Fruit fly (Drosophila melanogaster) whole organism, embryonic: ENCODE measurements around the gene Nf-YA.
A peak's percentile ranks its signal among the peaks of the same experiment; 100 is the strongest.

Experiments
- B-H2 ChIP-seq: fragments of 200-800 bp; sonication (Bioruptor generic); optimal IDR thresholded peaks from 2 replicates; lab custom pipeline; 2018; ENCODE audit warnings: missing biosample characterization, mild to moderate bottlenecking, missing genetic modification characterization
- CG10321 ChIP-seq: fragments of 200-800 bp; sonication (Bioruptor generic); IDR thresholded peaks from 2 replicates; pipeline ENCODE4 v1.3.6; 2022; ENCODE audit warnings: missing biosample characterization, missing genetic modification characterization
- CG11085 ChIP-seq: fragments of 200-800 bp; sonication (Bioruptor generic); IDR thresholded peaks from 2 replicates; pipeline ENCODE4 v1.3.6; 2022; ENCODE audit warnings: missing biosample characterization, missing genetic modification characterization
- CG11695 ChIP-seq: fragments of 200-800 bp; sonication (Bioruptor generic); IDR thresholded peaks from 3 replicates; pipeline ENCODE4 v1.3.6; 2022; ENCODE audit warnings: missing biosample characterization, missing genetic modification characterization
- CG11696 ChIP-seq: fragments of 200-800 bp; sonication (Bioruptor generic); IDR thresholded peaks from 2 replicates; pipeline ENCODE4 v1.3.6; 2022; ENCODE audit warnings: missing biosample characterization, missing genetic modification characterization
- CG12219 ChIP-seq: fragments of 200-800 bp; sonication (Bioruptor generic); optimal IDR thresholded peaks from 3 replicates; lab custom pipeline; 2018; ENCODE audit warnings: missing biosample characterization, mild to moderate bottlenecking, missing genetic modification characterization
- CG12769 ChIP-seq: fragments of 200-800 bp; sonication (Bioruptor generic); optimal IDR thresholded peaks from 2 replicates; lab custom pipeline; 2019; ENCODE audit warnings: missing biosample characterization, mild to moderate bottlenecking, missing genetic modification characterization, moderate library complexity
- CG15269 ChIP-seq: fragments of 200-800 bp; sonication (Bioruptor generic); optimal IDR thresholded peaks from 2 replicates; lab custom pipeline; 2018; ENCODE audit warnings: missing biosample characterization, mild to moderate bottlenecking, missing genetic modification characterization, moderate library complexity
- CG15514 ChIP-seq: fragments of 200-800 bp; sonication (Bioruptor generic); optimal IDR thresholded peaks from 3 replicates; lab custom pipeline; 2017; ENCODE audit warnings: missing biosample characterization, missing genetic modification characterization, mild to moderate bottlenecking, moderate library complexity, missing genetic modification reagents
- CG17385 ChIP-seq: fragments of 200-800 bp; sonication (Bioruptor generic); optimal IDR thresholded peaks from 3 replicates; lab custom pipeline; 2018; ENCODE audit warnings: missing biosample characterization, mild to moderate bottlenecking, missing genetic modification characterization
- CG1832 ChIP-seq: fragments of 200-800 bp; sonication (Bioruptor generic); optimal IDR thresholded peaks from 2 replicates; lab custom pipeline; 2017; ENCODE audit warnings: missing biosample characterization, mild to moderate bottlenecking, missing genetic modification characterization, inconsistent platforms
- CG2889 ChIP-seq: fragments of 200-800 bp; sonication (Bioruptor generic); IDR thresholded peaks from 3 replicates; pipeline ENCODE4 v1.3.6; 2022; ENCODE audit warnings: missing biosample characterization, missing genetic modification characterization
- CG30431 ChIP-seq: fragments of 200-800 bp; sonication (Bioruptor generic); optimal IDR thresholded peaks from 2 replicates; lab custom pipeline; 2017; ENCODE audit warnings: missing biosample characterization, missing genetic modification characterization
- CG4707 ChIP-seq: fragments of 200-800 bp; sonication (Bioruptor generic); optimal IDR thresholded peaks from 2 replicates; lab custom pipeline; 2018; ENCODE audit warnings: missing biosample characterization, mild to moderate bottlenecking, missing genetic modification characterization, moderate library complexity
- CG6272 ChIP-seq: fragments of 200-800 bp; sonication (Bioruptor generic); IDR thresholded peaks from 2 replicates; pipeline ENCODE4 v1.3.6; 2022; ENCODE audit warnings: missing biosample characterization, missing genetic modification characterization
- CG7745 ChIP-seq: fragments of 200-800 bp; sonication (Bioruptor generic); optimal IDR thresholded peaks from 2 replicates; lab custom pipeline; 2018; ENCODE audit warnings: missing biosample characterization, mild to moderate bottlenecking, missing genetic modification characterization, moderate library complexity
- CG7987 ChIP-seq: fragments of 200-800 bp; sonication (Bioruptor generic); optimal IDR thresholded peaks from 2 replicates; lab custom pipeline; 2018; ENCODE audit warnings: missing biosample characterization, mild to moderate bottlenecking, missing genetic modification characterization, moderate library complexity
- CG8290 ChIP-seq, 3 experiments: fragments of 200-800 bp; sonication (Bioruptor generic); optimal IDR thresholded peaks; 2 replicates each; lab custom pipeline; 2016 to 2019; ENCODE audit warnings: missing biosample characterization in 3 of 3, missing genetic modification characterization in 3 of 3, mild to moderate bottlenecking in 2 of 3, moderate library complexity in 1 of 3
- D19A ChIP-seq: fragments of 200-800 bp; optimal IDR thresholded peaks from 3 replicates; lab custom pipeline; 2019; ENCODE audit warnings: missing biosample characterization, mild to moderate bottlenecking, missing genetic modification characterization, moderate library complexity
- Dad ChIP-seq: fragments of 200-800 bp; sonication (Bioruptor generic); optimal IDR thresholded peaks from 3 replicates; lab custom pipeline; 2016; ENCODE audit warnings: missing biosample characterization, missing genetic modification characterization
- Dip2 ChIP-seq: fragments of 200-800 bp; sonication (Bioruptor generic); IDR thresholded peaks from 2 replicates; pipeline ENCODE4 v1.3.6; 2022; ENCODE audit warnings: missing biosample characterization, missing genetic modification characterization
- ERR ChIP-seq: fragments of 200-800 bp; sonication (Bioruptor generic); optimal IDR thresholded peaks from 2 replicates; lab custom pipeline; 2016; ENCODE audit warnings: missing biosample characterization, missing genetic modification characterization
- HLH4C ChIP-seq: fragments of 200-800 bp; sonication (Bioruptor generic); IDR thresholded peaks from 3 replicates; pipeline ENCODE4 v1.3.6; 2022; ENCODE audit warnings: missing biosample characterization, missing genetic modification characterization; ENCODE audit not compliant: partially characterized antibody
- Hr39 ChIP-seq: fragments of >200 bp; optimal IDR thresholded peaks from 2 replicates; lab custom pipeline; 2017
- Hr51 ChIP-seq, 2 experiments: fragments of 200-800 bp; sonication (Bioruptor generic); optimal IDR thresholded peaks; 2 replicates in 1 of 2; 3 replicates in 1 of 2; lab custom pipeline; 2016 to 2018; ENCODE audit warnings: missing biosample characterization in 2 of 2, missing genetic modification characterization in 2 of 2, mild to moderate bottlenecking in 1 of 2, moderate library complexity in 1 of 2
- Jarid2 ChIP-seq: fragments of 200-800 bp; sonication (Bioruptor generic); optimal IDR thresholded peaks from 3 replicates; lab custom pipeline; 2017; ENCODE audit warnings: mild to moderate bottlenecking, missing biosample characterization, missing genetic modification reagents, missing genetic modification characterization
- MTF-1 ChIP-seq: fragments of 200-800 bp; sonication (Bioruptor generic); optimal IDR thresholded peaks from 2 replicates; lab custom pipeline; 2018; ENCODE audit warnings: missing biosample characterization, mild to moderate bottlenecking, missing genetic modification characterization, borderline replicate concordance
- Neu2 ChIP-seq: fragments of 200-800 bp; sonication (Bioruptor generic); optimal IDR thresholded peaks from 3 replicates; lab custom pipeline; 2016; ENCODE audit warnings: missing biosample characterization, missing genetic modification characterization, borderline replicate concordance
- Nf-YC ChIP-seq: fragments of 200-800 bp; optimal IDR thresholded peaks from 3 replicates; lab custom pipeline; 2019; ENCODE audit warnings: missing biosample characterization, mild to moderate bottlenecking, missing genetic modification characterization, moderate library complexity
- Opbp ChIP-seq: fragments of 200-800 bp; sonication (Bioruptor generic); IDR thresholded peaks from 3 replicates; pipeline ENCODE4 v1.3.6; 2022; ENCODE audit warnings: missing biosample characterization, missing genetic modification characterization; ENCODE audit not compliant: partially characterized antibody
- Pdp1 ChIP-seq, 2 experiments: fragments of 200-800 bp; sonication (Bioruptor generic); optimal IDR thresholded peaks; 3 replicates each; lab custom pipeline; 2016; ENCODE audit warnings: missing biosample characterization in 2 of 2, missing genetic modification characterization in 2 of 2, mild to moderate bottlenecking in 1 of 2, moderate library complexity in 1 of 2
- Vsx1 ChIP-seq: fragments of 200-800 bp; sonication (Bioruptor generic); optimal IDR thresholded peaks from 2 replicates; lab custom pipeline; 2017; ENCODE audit warnings: missing biosample characterization, mild to moderate bottlenecking, missing genetic modification characterization, missing genetic modification reagents
- YL-1 ChIP-seq: fragments of 200-800 bp; sonication (Bioruptor generic); optimal IDR thresholded peaks from 3 replicates; lab custom pipeline; 2017; ENCODE audit warnings: missing biosample characterization, mild to moderate bottlenecking, missing genetic modification characterization
- ab ChIP-seq: fragments of 200-800 bp; sonication (Bioruptor generic); optimal IDR thresholded peaks from 2 replicates; lab custom pipeline; 2016; ENCODE audit warnings: missing biosample characterization, missing genetic modification characterization
- ci ChIP-seq: fragments of 200-800 bp; sonication (Bioruptor generic); IDR thresholded peaks from 3 replicates; pipeline ENCODE4 v1.3.6; 2022; ENCODE audit warnings: missing biosample characterization, missing genetic modification characterization
- cwo ChIP-seq: fragments of 200-800 bp; sonication (Bioruptor generic); optimal IDR thresholded peaks from 3 replicates; lab custom pipeline; 2017; ENCODE audit warnings: missing biosample characterization, missing genetic modification characterization, mild to moderate bottlenecking, moderate library complexity, missing genetic modification reagents
- ewg ChIP-seq: fragments of 200-800 bp; sonication (Bioruptor generic); optimal IDR thresholded peaks from 3 replicates; lab custom pipeline; 2017; ENCODE audit warnings: mild to moderate bottlenecking, missing biosample characterization, missing genetic modification reagents, missing genetic modification characterization
- gce ChIP-seq: fragments of 200-800 bp; sonication (Bioruptor generic); IDR thresholded peaks from 3 replicates; pipeline ENCODE4 v1.3.6; 2022; ENCODE audit warnings: missing biosample characterization, missing genetic modification characterization
- ham ChIP-seq: fragments of 200-800 bp; sonication (Bioruptor generic); IDR thresholded peaks from 2 replicates; pipeline ENCODE4 v1.3.6; 2022; ENCODE audit warnings: missing biosample characterization, missing genetic modification characterization
- hbn ChIP-seq: fragments of 200-800 bp; sonication (Bioruptor generic); IDR thresholded peaks from 2 replicates; pipeline ENCODE4 v1.3.6; 2022; ENCODE audit warnings: missing biosample characterization, missing genetic modification characterization; ENCODE audit not compliant: partially characterized antibody
- kni ChIP-seq: fragments of 200-800 bp; sonication (Bioruptor generic); optimal IDR thresholded peaks from 3 replicates; lab custom pipeline; 2017; ENCODE audit warnings: mild to moderate bottlenecking, missing biosample characterization, missing genetic modification reagents, missing genetic modification characterization
- nerfin-2 ChIP-seq: fragments of 200-800 bp; sonication (Bioruptor generic); IDR thresholded peaks from 2 replicates; pipeline ENCODE4 v1.3.6; 2022; ENCODE audit warnings: missing biosample characterization, missing genetic modification characterization; ENCODE audit not compliant: partially characterized antibody
- otp ChIP-seq: fragments of 200-800 bp; sonication (Bioruptor generic); IDR thresholded peaks from 3 replicates; pipeline ENCODE4, ENCODE4 v1.3.6; 2022; ENCODE audit warnings: missing biosample characterization, missing genetic modification characterization
- pros ChIP-seq: fragments of 200-800 bp; sonication (Bioruptor generic); optimal IDR thresholded peaks from 3 replicates; lab custom pipeline; 2019; ENCODE audit warnings: missing biosample characterization, mild to moderate bottlenecking, missing genetic modification characterization, moderate library complexity
- scrt ChIP-seq: fragments of 200-800 bp; sonication (Bioruptor generic); optimal IDR thresholded peaks from 2 replicates; lab custom pipeline; 2018; ENCODE audit warnings: missing biosample characterization, mild to moderate bottlenecking, missing genetic modification characterization, moderate library complexity
- slbo ChIP-seq: fragments of 200-800 bp; sonication (Bioruptor generic); IDR thresholded peaks from 2 replicates; pipeline ENCODE4 v1.3.6; 2022; ENCODE audit warnings: missing biosample characterization, missing genetic modification characterization
- tup ChIP-seq: fragments of 200-800 bp; sonication (Bioruptor generic); optimal IDR thresholded peaks from 2 replicates; lab custom pipeline; 2016; ENCODE audit warnings: missing biosample characterization, mild to moderate bottlenecking, missing genetic modification characterization, moderate library complexity

The Nf-YA gene

DNA sequence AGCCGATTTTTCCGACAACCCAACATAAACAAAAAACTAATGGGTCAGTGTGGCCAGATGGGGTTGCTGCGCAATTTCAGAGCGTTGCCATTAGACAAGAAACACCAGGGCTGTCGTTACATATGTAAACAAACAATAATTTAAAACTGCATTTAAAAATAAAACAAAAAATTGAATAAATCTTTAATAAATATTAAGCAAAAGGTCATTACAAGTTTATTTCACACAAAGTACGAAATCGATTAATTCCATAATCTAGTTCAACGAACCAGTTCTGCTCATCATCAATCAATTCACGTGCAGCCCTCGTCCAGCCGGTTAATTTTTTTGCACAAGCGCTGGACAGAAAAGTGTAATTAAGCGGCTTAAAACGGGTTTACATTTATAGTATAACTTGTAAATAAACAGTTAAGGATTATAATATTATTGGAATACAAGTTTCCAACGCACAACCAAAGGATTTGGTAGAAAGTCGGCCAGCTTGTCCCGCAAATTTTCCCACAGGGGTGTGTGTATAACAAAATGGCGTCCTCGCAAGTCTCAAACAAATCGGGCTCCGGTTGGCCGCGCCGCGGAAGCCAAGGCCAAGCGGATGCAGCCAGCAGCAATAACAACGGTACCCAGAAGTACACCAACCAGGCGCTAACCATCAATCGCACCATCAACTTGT, 31.2 kb downstream of the Nf-YA start, which contains the start of the genes CG4022 and Cpsf5 (continued):
- peak; percentile 74; the same call in 1 of the 3 replicates for TF ChIP-seq otp (GFP tag; lab: Robert Waterston, UW)
- TF ChIP-seq ERR (GFP tag; lab: Kevin White, UChicago), result no peak
- peak; percentile 69 for TF ChIP-seq CG12219 (GFP tag; lab: Kevin White, UChicago)
- TF ChIP-seq nerfin-2 (GFP tag; lab: Robert Waterston, UW), result no peak
- TF ChIP-seq Dad (GFP tag; lab: Kevin White, UChicago), result peak; percentile 34
- peak; percentile 23 for TF ChIP-seq CG4707 (GFP tag; lab: Kevin White, UChicago)
- peak; percentile 93 for TF ChIP-seq kni (GFP tag; lab: Kevin White, UChicago)
- TF ChIP-seq MTF-1 (GFP tag; lab: Kevin White, UChicago), result no peak
- TF ChIP-seq Pdp1 (GFP tag; optimal IDR thresholded peaks at IDR 0.05; lab: Kevin White, UChicago), result peak; percentile 70 to 79
- peak; percentile 66 for TF ChIP-seq CG6272 (GFP tag; lab: Robert Waterston, UW)
- peak; percentile 90 for TF ChIP-seq ci
- TF ChIP-seq tup (GFP tag; lab: Kevin White, UChicago), result peak; percentile 41
- TF ChIP-seq Nf-YC (tag; lab: Kevin White, UChicago), result peak; percentile 79
- TF ChIP-seq ham (GFP tag; lab: Robert Waterston, UW), result peak; percentile 52; the same call in 1 of the 2 replicates
- no peak for TF ChIP-seq Neu2 (GFP tag; lab: Kevin White, UChicago)
- peak; percentile 99 for TF ChIP-seq CG7745 (tag; lab: Kevin White, UChicago)
- TF ChIP-seq pros (GFP tag; lab: Kevin White, UChicago), result no peak
- TF ChIP-seq Opbp, result no peak
- peak; percentile 40; the same call in 1 of the 2 replicates for TF ChIP-seq CG10321 (GFP tag; lab: Robert Waterston, UW)
- TF ChIP-seq Vsx1 (GFP tag; lab: Kevin White, UChicago), result no peak
- peak; percentile 73 for TF ChIP-seq CG11695
- TF ChIP-seq slbo, result peak; percentile 90
- peak; percentile 58 for TF ChIP-seq cwo (GFP tag; lab: Kevin White, UChicago)
- peak; percentile 81 for TF ChIP-seq CG17385 (GFP tag; lab: Kevin White, UChicago)
- TF ChIP-seq HLH4C, result peak; percentile 41; the same call in 1 of the 3 replicates
- no peak for TF ChIP-seq Jarid2 (GFP tag; lab: Kevin White, UChicago)
- peak; percentile 52 for TF ChIP-seq D19A
- peak; percentile 80; the same call in 1 of the 3 replicates for TF ChIP-seq gce (GFP tag; lab: Robert Waterston, UW)
- TF ChIP-seq ab (GFP tag; lab: Kevin White, UChicago), result peak; percentile 45
- peak; percentile 52 for TF ChIP-seq CG30431 (GFP tag; lab: Kevin White, UChicago)
- peak; percentile 89 for TF ChIP-seq B-H2 (GFP tag; lab: Kevin White, UChicago)
- peak; percentile 88 for TF ChIP-seq YL-1 (GFP tag; lab: Kevin White, UChicago)
- no peak for TF ChIP-seq hbn
- TF ChIP-seq ewg (GFP tag; lab: Kevin White, UChicago), result peak; percentile 79
- TF ChIP-seq Hr51 (GFP tag; optimal IDR thresholded peaks at IDR 0.05; lab: Kevin White, UChicago), result peak; percentile 46 to 83
- peak; percentile 71 for TF ChIP-seq CG12769
- TF ChIP-seq CG11696 (GFP tag; lab: Robert Waterston, UW), result peak; percentile 61
- peak; percentile 100 for TF ChIP-seq CG15514 (GFP tag; lab: Kevin White, UChicago)
- peak; percentile 80 for TF ChIP-seq CG8290 (GFP tag; optimal IDR thresholded peaks at IDR 0.05; lab: Kevin White, UChicago)
- peak; percentile 31 to 35 for TF ChIP-seq CG8290 (tag; optimal IDR thresholded peaks at IDR 0.05; lab: Kevin White, UChicago)
- no peak for TF ChIP-seq Hr39 (lab: Kevin White, UChicago)
- no peak for TF ChIP-seq CG1832
- TF ChIP-seq CG15269 (tag; lab: Kevin White, UChicago), result peak; percentile 88
- peak; percentile 77 for TF ChIP-seq CG2889
- TF ChIP-seq CG7987 (GFP tag; lab: Kevin White, UChicago), result no peak
- no peak for TF ChIP-seq Dip2 (GFP tag; lab: Robert Waterston, UW)
- peak; percentile 66 for TF ChIP-seq scrt (GFP tag; lab: Kevin White, UChicago)
- TF ChIP-seq CG11085, result peak; percentile 56; the same call in 1 of the 2 replicates
